Worm (Caenorhabditis elegans) whole organism, mixed stage, embryonic: ENCODE results near the gene sulp-7.

ENCODE experiments used
- ceh-83 ChIP-seq: fragments of 200-800 bp; sonication (Bioruptor generic); optimal IDR thresholded peaks from 2 replicates; lab custom pipeline; 2018; ENCODE audit warnings: mild to moderate bottlenecking, missing genetic modification characterization, missing compliant biosample characterization
- elt-3 ChIP-seq: fragments of 150-350 bp; optimal IDR thresholded peaks from 2 replicates; lab custom pipeline; 2014; ENCODE audit warnings: missing biosample characterization, missing genetic modification characterization
- lin-13 ChIP-seq: fragments of 150-350 bp; optimal IDR thresholded peaks from 2 replicates; lab custom pipeline; 2014; ENCODE audit warnings: missing biosample characterization, missing genetic modification characterization
- pha-4 ChIP-seq: fragments of 150-350 bp; optimal IDR thresholded peaks from 2 replicates; lab custom pipeline; 2018; ENCODE audit warnings: missing biosample characterization, missing genetic modification reagents, missing genetic modification characterization
- sptf-1 ChIP-seq: sonication (generic microtip); optimal IDR thresholded peaks from 2 replicates; lab custom pipeline; 2017; ENCODE audit warnings: mild to moderate bottlenecking, missing genetic modification characterization, moderate library complexity, missing compliant biosample characterization
- unc-62 ChIP-seq: fragments of 150-350 bp; optimal IDR thresholded peaks from 2 replicates; lab custom pipeline; 2014; ENCODE audit warnings: missing biosample characterization, missing genetic modification reagents, missing genetic modification characterization
- zip-8 ChIP-seq: fragments of 150-350 bp; optimal IDR thresholded peaks from 2 replicates; lab custom pipeline; 2014; ENCODE audit warnings: missing biosample characterization, missing genetic modification characterization
- ztf-11 ChIP-seq: fragments of 150-350 bp; optimal IDR thresholded peaks from 2 replicates; lab custom pipeline; 2014; ENCODE audit warnings: missing biosample characterization, missing genetic modification characterization

DNA sequence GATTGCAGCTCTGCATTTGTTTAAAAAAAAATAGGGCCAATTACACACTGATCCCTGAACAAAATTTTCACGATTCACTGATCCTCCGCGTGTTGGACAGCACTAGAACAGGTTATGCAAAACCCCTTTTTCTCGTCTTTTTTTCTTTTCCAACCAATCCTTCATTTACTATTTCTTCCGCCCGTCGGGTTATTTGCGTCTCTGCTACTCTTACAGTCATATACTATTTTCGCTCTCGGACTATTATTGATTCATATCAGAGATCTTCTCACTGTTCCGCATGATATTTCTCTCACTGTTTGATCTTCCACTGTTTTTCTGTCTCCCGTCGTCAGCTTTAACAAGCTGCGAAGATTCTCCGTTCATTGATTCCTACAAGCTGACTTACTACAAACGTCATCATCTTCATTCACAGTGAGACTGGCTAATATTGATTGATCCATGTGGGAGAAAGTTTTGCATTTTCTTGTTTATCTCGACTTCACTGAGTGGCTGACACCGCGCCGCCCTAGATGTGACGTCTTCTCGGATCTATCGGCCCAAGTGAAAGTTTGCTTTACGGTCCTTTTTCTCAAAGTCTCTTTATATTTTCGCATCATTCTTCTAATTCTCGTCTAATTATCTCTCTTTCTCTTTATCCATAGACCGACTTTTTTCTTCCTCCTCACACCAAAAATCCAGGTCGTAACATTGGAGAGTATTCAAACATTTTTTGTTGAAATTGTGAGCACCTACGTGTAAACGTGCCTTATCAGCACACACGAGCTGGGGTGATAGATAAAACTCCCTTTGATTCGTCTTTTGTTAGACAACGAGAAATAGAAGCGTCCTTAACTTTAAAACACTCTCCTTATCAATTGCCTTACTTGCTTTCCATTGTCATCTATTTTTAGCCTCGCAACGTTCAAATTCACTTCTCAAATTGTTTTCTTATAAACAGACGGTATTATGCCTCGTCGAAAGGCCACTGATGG, 44.1 kb upstream of the sulp-7 start:
- TF ChIP-seq sptf-1 (tag; lab: Kevin White, UChicago), result no peak
- no peak for TF ChIP-seq ceh-83 (GFP tag; lab: Kevin White, UChicago)
- no peak for TF ChIP-seq ztf-11 (tag; lab: Kevin White, UChicago)
- no peak for TF ChIP-seq elt-3
- no peak for TF ChIP-seq pha-4 (tag; lab: Kevin White, UChicago)
- no peak for TF ChIP-seq zip-8
- no peak for TF ChIP-seq lin-13 (tag; lab: Kevin White, UChicago)
- no peak for TF ChIP-seq unc-62 (GFP tag; lab: Kevin White, UChicago)
